Worm (Caenorhabditis elegans) whole organism, young adult: ENCODE results near the gene F16F9.4.

Experiments
- C17E4.6 ChIP-seq: fragments of 200-800 bp; sonication (Bioruptor generic); IDR thresholded peaks from 2 replicates; pipeline ENCODE4 v1.3.6; 2022; ENCODE audit warnings: missing genetic modification reagents, missing genetic modification characterization, missing compliant biosample characterization
- bed-1 ChIP-seq: fragments of 200-800 bp; sonication (Bioruptor generic); IDR thresholded peaks from 2 replicates; pipeline ENCODE4 v1.3.6; 2022; ENCODE audit warnings: missing genetic modification reagents, missing genetic modification characterization, missing compliant biosample characterization
- dpff-1 ChIP-seq: sonication (generic microtip); optimal IDR thresholded peaks from 2 replicates; lab custom pipeline; 2017; ENCODE audit warnings: mild to moderate bottlenecking, missing genetic modification characterization, missing compliant biosample characterization
- snpc-4 ChIP-seq, 5 experiments: fragments of 150-350 bp in 1 of 5; sonication (generic microtip) in 4 of 5; optimal IDR thresholded peaks; 2 replicates each; lab custom pipeline; 2014 to 2018; ENCODE audit warnings: missing genetic modification characterization in 5 of 5, missing biosample characterization in 3 of 5, antibody characterized with exemption in 2 of 5, mild to moderate bottlenecking in 2 of 5, missing compliant biosample characterization in 2 of 5, missing genotype in 2 of 5, moderate library complexity in 2 of 5, missing genetic modification reagents in 1 of 5
- somi-1 ChIP-seq: fragments of 200-800 bp; sonication (Bioruptor generic); optimal IDR thresholded peaks from 2 replicates; lab custom pipeline; 2018; ENCODE audit warnings: mild to moderate bottlenecking, missing genetic modification characterization, missing compliant biosample characterization
- tbp1 ChIP-seq: fragments of 200-800 bp; sonication (Bioruptor generic); optimal IDR thresholded peaks from 2 replicates; lab custom pipeline; 2018; ENCODE audit warnings: mild to moderate bottlenecking, missing genetic modification characterization, missing compliant biosample characterization
- unc-62 ChIP-seq: fragments of 150-350 bp; optimal IDR thresholded peaks from 2 replicates; lab custom pipeline; 2014; ENCODE audit warnings: missing biosample characterization, missing genetic modification reagents, missing genetic modification characterization

ce11 chrX:8413130-8413529, 50.0 kb downstream of the F16F9.4 start, which contains the start of gene F08F1.4:
- TF ChIP-seq somi-1: no peak
- TF ChIP-seq tbp1 (GFP tag; lab: Kevin White, UChicago): no peak
- TF ChIP-seq unc-62: no peak
- TF ChIP-seq bed-1 (GFP tag; lab: Robert Waterston, UW): no peak
- TF ChIP-seq dpff-1 (tag; lab: Kevin White, UChicago): no peak
- no peak for TF ChIP-seq snpc-4 (GFP tag; optimal IDR thresholded peaks at IDR 0.05; lab: Kevin White, UChicago)
- no peak for TF ChIP-seq snpc-4 (tag; optimal IDR thresholded peaks at IDR 0.05; lab: Kevin White, UChicago)
- no peak for TF ChIP-seq C17E4.6 (GFP tag; lab: Robert Waterston, UW)
